Worm (Caenorhabditis elegans) whole organism, L2 larva: Measurements from ENCODE around the gene unc-61.

Source experiments
- ceh-16 ChIP-seq: fragments of 150-350 bp; optimal IDR thresholded peaks from 2 replicates; lab custom pipeline; 2014; ENCODE audit warnings: missing biosample characterization, missing genetic modification characterization
- sma-3 ChIP-seq: sonication (generic microtip); optimal IDR thresholded peaks from 2 replicates; lab custom pipeline; 2016; ENCODE audit warnings: missing genetic modification reagents, missing genetic modification characterization, missing compliant biosample characterization

ce11 chrV:14744824-14745223 is 10.8 kb upstream of the unc-61 start:
- TF ChIP-seq ceh-16 (tag; lab: Kevin White, UChicago): no peak
- no peak for TF ChIP-seq sma-3 (GFP tag; lab: Kevin White, UChicago)
